Comparison of ENCODE assay signal across 2 fruit fly cellular contexts in the genomic region with DNA sequence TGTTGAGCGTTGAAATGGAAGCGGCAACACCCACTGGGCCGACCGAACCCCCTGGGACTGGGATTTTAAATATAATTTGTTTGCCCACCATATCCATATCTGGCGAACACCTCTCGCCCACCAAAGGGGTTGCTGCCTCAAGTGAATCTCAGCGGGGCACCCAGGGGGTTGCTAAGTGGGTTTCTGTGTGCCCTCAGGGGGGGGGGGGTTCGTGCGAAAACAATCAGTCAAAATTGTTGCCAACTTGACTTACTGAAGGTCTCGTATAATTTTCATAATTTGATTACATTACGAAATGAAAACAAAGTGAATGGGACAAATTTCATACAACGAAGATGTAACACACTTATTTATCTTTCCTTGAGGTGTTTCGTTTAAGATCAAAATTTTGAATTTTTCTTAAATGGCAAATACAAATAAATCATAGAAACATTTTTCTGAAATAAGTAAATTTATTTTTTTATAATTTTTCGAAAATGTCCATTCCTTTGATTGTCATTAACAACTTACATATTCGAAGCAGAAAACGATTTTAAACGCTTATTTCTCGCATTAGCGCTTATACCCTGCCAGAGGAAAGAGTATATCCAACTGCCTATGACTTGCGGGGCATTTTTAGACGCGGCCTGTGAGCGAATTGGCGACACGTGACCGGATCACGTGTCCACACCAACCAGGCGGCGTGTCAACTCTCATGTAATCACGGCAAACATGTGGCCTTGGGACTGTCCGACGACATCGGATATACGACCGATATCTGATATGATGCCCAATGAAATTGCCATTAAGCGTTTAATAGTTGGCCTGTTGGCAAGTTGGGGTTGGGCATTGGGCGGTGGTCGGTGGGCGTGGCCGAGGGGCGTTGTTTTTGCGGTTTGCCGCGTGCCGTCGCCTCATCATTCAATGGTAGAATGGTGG.
TF ChIP-seq lines count a peak whose summit lies in the region.

No protein-coding gene starts in this region.

- no peak for TF ChIP-seq CTCF in whole organism, embryonic (GFP tag; optimal IDR thresholded peaks at IDR 0.05; lab: Kevin White, UChicago)

TF ChIP-seq in whole organism, embryonic, 481 proteins besides CTCF, POLR2A, EP300 and RAD21 (continues in another document):
- peak; percentile 38; the same call in 1 of the 3 replicates for TF ChIP-seq CG17361 (GFP tag; IDR thresholded peaks at IDR 0.05; lab: Robert Waterston, UW)
- no peak for TF ChIP-seq inv (GFP tag; IDR thresholded peaks at IDR 0.05; lab: Robert Waterston, UW; ENCODE audit: partially characterized antibody)
- TF ChIP-seq Trl (optimal IDR thresholded peaks at IDR 0.05; lab: Kevin White, UChicago) = no peak
- no peak for TF ChIP-seq Trl (GFP tag; optimal IDR thresholded peaks at IDR 0.05; lab: Kevin White, UChicago)
- TF ChIP-seq CG31441 (GFP tag; IDR thresholded peaks at IDR 0.05; lab: Robert Waterston, UW) = 0 out of 2 replicates have a peak, but pooled peaks have one; percentile 33
- TF ChIP-seq CG34224 (GFP tag; IDR thresholded peaks at IDR 0.05; lab: Robert Waterston, UW; ENCODE audit: partially characterized antibody) = no peak
- peak; percentile 6 for TF ChIP-seq ATbp (GFP tag; optimal IDR thresholded peaks at IDR 0.05; lab: Kevin White, UChicago)
- no peak for TF ChIP-seq CG10431 (GFP tag; optimal IDR thresholded peaks at IDR 0.05; lab: Kevin White, UChicago)
- TF ChIP-seq CG18262 (tag; optimal IDR thresholded peaks at IDR 0.05; lab: Kevin White, UChicago) = peak; percentile 13
- peak; percentile 26 for TF ChIP-seq gem (tag; optimal IDR thresholded peaks at IDR 0.05; lab: Kevin White, UChicago)
- no peak for TF ChIP-seq amos (GFP tag; IDR thresholded peaks at IDR 0.05; lab: Robert Waterston, UW; ENCODE audit: partially characterized antibody)
- TF ChIP-seq crol (GFP tag; IDR thresholded peaks at IDR 0.05; lab: Robert Waterston, UW) = peak; percentile 62
- TF ChIP-seq dmrt99B (tag; optimal IDR thresholded peaks at IDR 0.05; lab: Kevin White, UChicago) = peak; percentile 30
- TF ChIP-seq Hey (tag; optimal IDR thresholded peaks at IDR 0.05; lab: Kevin White, UChicago) = peak; percentile 97
- TF ChIP-seq slp2 (GFP tag; optimal IDR thresholded peaks at IDR 0.05; lab: Kevin White, UChicago) = no peak
- TF ChIP-seq zfh1 (GFP tag; IDR thresholded peaks at IDR 0.05; lab: Robert Waterston, UW) = no peak
- 0 out of 2 replicates have a peak, but pooled peaks have one; percentile 17 for TF ChIP-seq ttk (GFP tag; IDR thresholded peaks at IDR 0.05; lab: Robert Waterston, UW)
- TF ChIP-seq CG32772 (GFP tag; IDR thresholded peaks at IDR 0.05; lab: Robert Waterston, UW) = no peak
- TF ChIP-seq Hr78 (GFP tag; optimal IDR thresholded peaks at IDR 0.05; lab: Kevin White, UChicago) = no peak
- no peak for TF ChIP-seq ken (GFP tag; IDR thresholded peaks at IDR 0.05; lab: Robert Waterston, UW)
- TF ChIP-seq NFAT (GFP tag; IDR thresholded peaks at IDR 0.05; lab: Robert Waterston, UW) = no peak
- TF ChIP-seq HLH4C (GFP tag; IDR thresholded peaks at IDR 0.05; lab: Robert Waterston, UW; ENCODE audit: partially characterized antibody) = no peak
- TF ChIP-seq CG9609 (GFP tag; optimal IDR thresholded peaks at IDR 0.05; lab: Kevin White, UChicago) = no peak
- no peak for TF ChIP-seq CG7839 (tag; optimal IDR thresholded peaks at IDR 0.05; lab: Kevin White, UChicago)
- TF ChIP-seq CG9727 (GFP tag; optimal IDR thresholded peaks at IDR 0.05; lab: Kevin White, UChicago) = no peak
- TF ChIP-seq H2.0 (GFP tag; IDR thresholded peaks at IDR 0.05; lab: Robert Waterston, UW) = no peak
- no peak for TF ChIP-seq CG1602 (GFP tag; optimal IDR thresholded peaks at IDR 0.05; lab: Kevin White, UChicago)
- TF ChIP-seq Doc3 (GFP tag; IDR thresholded peaks at IDR 0.05; lab: Robert Waterston, UW; ENCODE audit: partially characterized antibody) = no peak
- TF ChIP-seq ara (GFP tag; IDR thresholded peaks at IDR 0.05; lab: Robert Waterston, UW) = no peak
- no peak for TF ChIP-seq vnd (GFP tag; IDR thresholded peaks at IDR 0.05; lab: Robert Waterston, UW; ENCODE audit: partially characterized antibody)
- no peak for TF ChIP-seq Sin3A (optimal IDR thresholded peaks at IDR 0.05; lab: Kevin White, UChicago)
- no peak for TF ChIP-seq Eip74EF (GFP tag; optimal IDR thresholded peaks at IDR 0.05; lab: Kevin White, UChicago)
- no peak for TF ChIP-seq CG4617 (GFP tag; optimal IDR thresholded peaks at IDR 0.05; lab: Kevin White, UChicago; ENCODE audit: borderline replicate concordance)
- no peak for TF ChIP-seq h (optimal IDR thresholded peaks at IDR 0.05; lab: Kevin White, UChicago)
- no peak for TF ChIP-seq ind (GFP tag; optimal IDR thresholded peaks at IDR 0.05; lab: Kevin White, UChicago)
- no peak for TF ChIP-seq CG15269 (tag; optimal IDR thresholded peaks at IDR 0.05; lab: Kevin White, UChicago)
- TF ChIP-seq vfl (GFP tag; optimal IDR thresholded peaks at IDR 0.05; lab: Kevin White, UChicago) = no peak
- TF ChIP-seq row (GFP tag; IDR thresholded peaks at IDR 0.05; lab: Robert Waterston, UW) = peak; percentile 22; the same call in 1 of the 3 replicates
- TF ChIP-seq CG2712 (tag; optimal IDR thresholded peaks at IDR 0.05; lab: Kevin White, UChicago) = peak; percentile 30

TF ChIP-seq in whole organism, wandering third instar larva, 38 proteins besides CTCF, POLR2A, EP300 and RAD21:
- TF ChIP-seq CG9705 (GFP tag; optimal IDR thresholded peaks at IDR 0.05; lab: Kevin White, UChicago) (no peak), OdsH (GFP tag; optimal IDR thresholded peaks at IDR 0.05; lab: Kevin White, UChicago) (no peak), dl (GFP tag; optimal IDR thresholded peaks at IDR 0.05; lab: Kevin White, UChicago; ENCODE audit: insufficient read depth in 1 of 2, partially characterized antibody in 2 of 2) (no peak), rgr (GFP tag; optimal IDR thresholded peaks at IDR 0.05; lab: Kevin White, UChicago) (no peak), Hr78 (GFP tag; optimal IDR thresholded peaks at IDR 0.05; lab: Kevin White, UChicago) (no peak), Dfd (GFP tag; optimal IDR thresholded peaks at IDR 0.05; lab: Kevin White, UChicago) (peak; percentile 71), br (GFP tag; optimal IDR thresholded peaks at IDR 0.05; lab: Kevin White, UChicago) (no peak), lola (GFP tag; optimal IDR thresholded peaks at IDR 0.05; lab: Kevin White, UChicago) (no peak)
TF ChIP-seq in whole organism, wandering third instar larva: peak in this region for 1.

Comparison
In these comparisons a context has a peak if more than half of its experiments do, and no peak if none do; other contexts are left out.
1. Of the 10 proteins assayed by ChIP-seq in both whole organism, embryonic and whole organism, wandering third instar larva: peak only in whole organism, embryonic: none; only in whole organism, wandering third instar larva: Dfd; in both: none; in neither: 9.